Fruit fly (Drosophila melanogaster) whole organism, wandering third instar larva: ENCODE results near the gene Herc4.
A peak's percentile ranks its signal among the peaks of the same experiment; 100 is the strongest.

ENCODE experiments used
- Abd-B ChIP-seq: fragments of >200 bp; optimal IDR thresholded peaks from 2 replicates; lab custom pipeline; 2017; ENCODE audit warnings: missing biosample characterization, missing genetic modification characterization
- CG32264 ChIP-seq: fragments of 200-800 bp; sonication (Bioruptor generic); optimal IDR thresholded peaks from 2 replicates; lab custom pipeline; 2016; ENCODE audit warnings: missing biosample characterization, missing genetic modification characterization
- CrebA ChIP-seq: fragments of 200-800 bp; sonication (Bioruptor generic); optimal IDR thresholded peaks from 2 replicates; lab custom pipeline; 2016; ENCODE audit warnings: missing biosample characterization, mild to moderate bottlenecking, missing genetic modification characterization, borderline replicate concordance
- Dif ChIP-seq: fragments of 200-275, 200-300 bp; sonication (Bioruptor generic); optimal IDR thresholded peaks from 2 replicates; lab custom pipeline; 2018; ENCODE audit warnings: missing biosample characterization, missing genetic modification characterization; ENCODE audit not compliant: partially characterized antibody
- HLH106 ChIP-seq: fragments of 200-800 bp; optimal IDR thresholded peaks from 3 replicates; lab custom pipeline; 2019; ENCODE audit warnings: missing biosample characterization, mild to moderate bottlenecking, missing genetic modification characterization, moderate library complexity
- Hr83 ChIP-seq: fragments of 200-300 bp; sonication (Bioruptor generic); optimal IDR thresholded peaks from 2 replicates; lab custom pipeline; 2016; ENCODE audit warnings: missing biosample characterization, mild to moderate bottlenecking, missing genetic modification characterization, moderate library complexity; ENCODE audit not compliant: poor library complexity, severe bottlenecking
- Jra ChIP-seq: sonication (Bioruptor generic); optimal IDR thresholded peaks from 2 replicates; lab custom pipeline; 2016; ENCODE audit warnings: missing biosample characterization, missing genetic modification characterization
- Mio ChIP-seq: sonication (Bioruptor generic); optimal IDR thresholded peaks from 2 replicates; lab custom pipeline; 2016; ENCODE audit warnings: missing biosample characterization, missing genetic modification characterization
- Myc ChIP-seq: fragments of >200 bp; optimal IDR thresholded peaks from 2 replicates; lab custom pipeline; 2017
- N ChIP-seq: fragments of >200 bp; optimal IDR thresholded peaks from 2 replicates; lab custom pipeline; 2018; ENCODE audit warnings: missing biosample characterization, missing external identifiers, missing genetic modification characterization
- OdsH ChIP-seq: fragments of 200-800 bp; sonication (Bioruptor generic); optimal IDR thresholded peaks from 2 replicates; lab custom pipeline; 2016; ENCODE audit warnings: missing biosample characterization, mild to moderate bottlenecking, missing genetic modification characterization
- Sp1 ChIP-seq: fragments of 200-800 bp; sonication (Bioruptor generic); optimal IDR thresholded peaks from 3 replicates; lab custom pipeline; 2019; ENCODE audit warnings: missing biosample characterization, mild to moderate bottlenecking, missing genetic modification characterization, moderate library complexity
- Vsx2 ChIP-seq: fragments of 200-300, 225-300 bp; sonication (Bioruptor generic); optimal IDR thresholded peaks from 2 replicates; lab custom pipeline; 2018; ENCODE audit warnings: missing biosample characterization, missing genetic modification characterization; ENCODE audit not compliant: partially characterized antibody
- br ChIP-seq: fragments of 200-800 bp; sonication (Bioruptor generic); optimal IDR thresholded peaks from 2 replicates; lab custom pipeline; 2016; ENCODE audit warnings: missing biosample characterization, missing genetic modification characterization
- brk ChIP-seq: fragments of 200-800 bp; sonication (Bioruptor generic); optimal IDR thresholded peaks from 2 replicates; lab custom pipeline; 2016; ENCODE audit warnings: missing biosample characterization, mild to moderate bottlenecking, missing genetic modification characterization
- dl ChIP-seq, 2 experiments: fragments of 175-275, 200-275 bp in 1 of 2; fragments of 200-275 bp in 1 of 2; sonication (Bioruptor generic); optimal IDR thresholded peaks; lab custom pipeline; 2018; ENCODE audit warnings: mild to moderate bottlenecking in 2 of 2, missing biosample characterization in 2 of 2, missing genetic modification characterization in 2 of 2, moderate library complexity in 2 of 2; ENCODE audit not compliant: partially characterized antibody in 2 of 2, insufficient read depth in 1 of 2
- dmrt93B ChIP-seq: fragments of 200-800 bp; sonication (Bioruptor generic); optimal IDR thresholded peaks from 2 replicates; lab custom pipeline; 2018; ENCODE audit warnings: missing biosample characterization, mild to moderate bottlenecking, missing genetic modification characterization
- dsf ChIP-seq: sonication (Bioruptor generic); optimal IDR thresholded peaks from 2 replicates; lab custom pipeline; 2016; ENCODE audit warnings: missing biosample characterization, missing genetic modification characterization, borderline replicate concordance
- ey ChIP-seq: fragments of 200-800 bp; sonication (Bioruptor generic); optimal IDR thresholded peaks from 2 replicates; lab custom pipeline; 2016; ENCODE audit warnings: missing biosample characterization, missing genetic modification characterization
- foxo ChIP-seq, 2 experiments: fragments of 200-800 bp; sonication (Bioruptor generic); optimal IDR thresholded peaks; 2 replicates in 1 of 2; 3 replicates in 1 of 2; lab custom pipeline; 2016 to 2017; ENCODE audit warnings: missing biosample characterization in 2 of 2, missing genetic modification characterization in 2 of 2
- fru ChIP-seq: fragments of 200-800 bp; sonication (Bioruptor generic); optimal IDR thresholded peaks from 3 replicates; lab custom pipeline; 2016; ENCODE audit warnings: missing biosample characterization, mild to moderate bottlenecking, missing genetic modification characterization
- h ChIP-seq: fragments of 200-800 bp; sonication (Bioruptor generic); optimal IDR thresholded peaks from 3 replicates; lab custom pipeline; 2016; ENCODE audit warnings: missing biosample characterization, mild to moderate bottlenecking, missing genetic modification characterization
- jim ChIP-seq: fragments of 175-275, 200-325 bp; sonication (Bioruptor generic); optimal IDR thresholded peaks from 2 replicates; lab custom pipeline; 2016; ENCODE audit warnings: missing biosample characterization, mild to moderate bottlenecking, missing genetic modification characterization
- lola ChIP-seq: fragments of >200 bp; optimal IDR thresholded peaks from 2 replicates; lab custom pipeline; 2017; ENCODE audit warnings: missing biosample characterization, missing genetic modification characterization
- pan ChIP-seq: fragments of >200 bp; optimal IDR thresholded peaks from 2 replicates; lab custom pipeline; 2017
- psq ChIP-seq: fragments of 200-800 bp; sonication (Bioruptor generic); optimal IDR thresholded peaks from 3 replicates; lab custom pipeline; 2017; ENCODE audit warnings: missing biosample characterization, mild to moderate bottlenecking, missing genetic modification characterization, moderate library complexity
- rgr ChIP-seq: fragments of 200-800 bp; sonication (Bioruptor generic); optimal IDR thresholded peaks from 3 replicates; lab custom pipeline; 2016; ENCODE audit warnings: missing biosample characterization, mild to moderate bottlenecking, missing genetic modification characterization
- sage ChIP-seq: fragments of 200-800 bp; sonication (Bioruptor generic); optimal IDR thresholded peaks from 2 replicates; lab custom pipeline; 2016; ENCODE audit warnings: missing biosample characterization, mild to moderate bottlenecking, missing genetic modification characterization
- sv ChIP-seq: fragments of 200-800 bp; sonication (Bioruptor generic); optimal IDR thresholded peaks from 3 replicates; lab custom pipeline; 2016; ENCODE audit warnings: missing biosample characterization, missing genetic modification characterization
- tai ChIP-seq: sonication (Bioruptor generic); optimal IDR thresholded peaks from 2 replicates; lab custom pipeline; 2016; ENCODE audit warnings: missing biosample characterization, missing genetic modification characterization
- usp ChIP-seq: fragments of >200 bp; optimal IDR thresholded peaks from 2 replicates; lab custom pipeline; 2017; ENCODE audit warnings: missing biosample characterization, missing genetic modification characterization
- woc ChIP-seq: sonication (Bioruptor generic); optimal IDR thresholded peaks from 2 replicates; lab custom pipeline; 2016; ENCODE audit warnings: missing biosample characterization, mild to moderate bottlenecking, missing genetic modification characterization

Gene Herc4

DNA sequence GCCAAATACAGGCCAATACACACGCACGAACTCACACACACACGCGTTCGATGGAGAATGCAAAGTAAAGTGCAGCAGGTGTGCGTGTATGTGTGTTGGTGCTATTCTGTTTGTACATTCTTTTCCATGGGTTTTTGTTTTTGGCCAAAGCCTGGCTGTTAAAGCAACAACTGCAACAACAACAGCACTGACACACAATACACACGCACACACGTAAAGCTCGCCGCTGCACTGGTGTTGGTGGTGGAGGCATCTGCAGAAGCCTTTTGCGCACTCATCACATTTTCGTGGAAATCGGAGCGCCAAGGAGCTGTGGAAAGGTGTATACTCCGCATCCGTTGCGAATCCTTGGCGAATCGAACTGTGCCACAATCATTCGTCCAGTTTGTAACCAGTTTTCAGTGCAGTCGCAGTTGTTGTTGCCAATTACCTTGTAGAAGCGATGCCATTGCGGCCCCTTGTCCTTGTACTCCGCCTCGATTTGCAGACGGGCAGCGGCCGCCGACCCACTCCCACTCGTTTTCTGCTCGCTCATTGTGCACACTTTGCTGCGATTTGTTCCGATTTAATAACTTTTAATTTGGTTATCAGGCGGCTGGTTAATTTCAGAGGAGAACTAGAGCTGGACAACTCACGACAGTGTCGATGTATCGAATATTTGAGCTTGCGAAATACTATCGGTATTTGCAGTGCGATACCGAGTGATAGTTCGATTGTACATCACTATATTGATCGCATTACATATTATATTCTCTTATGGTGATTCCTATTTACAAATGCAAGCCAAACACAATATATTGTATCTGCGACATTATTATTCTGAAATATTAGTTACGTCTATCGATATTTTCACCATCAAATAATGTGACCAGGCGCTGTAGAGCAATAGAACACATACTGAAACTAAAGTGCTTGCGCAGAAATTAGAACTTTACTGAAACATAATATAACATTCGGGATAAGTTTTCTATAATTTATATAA lies 36.7 kb downstream of the Herc4 start (continued):
- peak; percentile 73 for TF ChIP-seq brk (GFP tag; lab: Kevin White, UChicago)
- TF ChIP-seq sage (GFP tag; lab: Kevin White, UChicago): peak; percentile 9
- peak; percentile 22 for TF ChIP-seq Hr83 (GFP tag; lab: Kevin White, UChicago)
- TF ChIP-seq fru (GFP tag; lab: Kevin White, UChicago): peak; percentile 32
- peak in 1 of 2 experiments; percentile 21 for TF ChIP-seq dl (GFP tag; optimal IDR thresholded peaks at IDR 0.05; lab: Kevin White, UChicago; ENCODE audit: insufficient read depth in 1 of 2, partially characterized antibody in 2 of 2)
- peak; percentile 28 for TF ChIP-seq Sp1 (GFP tag; lab: Kevin White, UChicago)
- TF ChIP-seq Abd-B (GFP tag; lab: Kevin White, UChicago): no peak
- peak in 1 of 2 experiments; percentile 62 for TF ChIP-seq foxo (GFP tag; optimal IDR thresholded peaks at IDR 0.05; lab: Kevin White, UChicago)
- TF ChIP-seq usp: no peak
- TF ChIP-seq OdsH (GFP tag; lab: Kevin White, UChicago): no peak

DNA sequence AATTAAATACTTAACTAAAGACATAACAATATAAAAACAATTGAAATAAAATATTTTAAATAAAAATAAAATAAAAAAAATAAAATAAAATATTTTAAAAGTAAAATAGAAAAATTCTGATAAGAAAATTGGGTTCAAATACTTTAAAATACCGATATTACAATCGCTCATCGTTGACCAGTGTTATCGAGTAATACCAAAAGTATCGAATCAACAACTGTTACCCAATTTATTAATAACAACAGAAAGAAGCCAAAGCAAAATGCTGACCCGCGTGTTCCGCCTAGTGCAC lies 37.4 kb downstream of the Herc4 start, which contains the start of gene CG9166:
Gene CG9166, plus strand, starts transcription at position 193 of the 292 bp plus-strand sequence.
- TF ChIP-seq N (GFP tag; lab: Kevin White, UChicago) (no peak), CrebA (GFP tag; lab: Kevin White, UChicago) (no peak), Abd-B (GFP tag; lab: Kevin White, UChicago) (no peak), Mio (GFP tag; lab: Kevin White, UChicago) (no peak), pan (lab: Kevin White, UChicago) (no peak), tai (GFP tag; lab: Kevin White, UChicago) (no peak), brk (GFP tag; lab: Kevin White, UChicago) (no peak), fru (GFP tag; lab: Kevin White, UChicago) (no peak), Sp1 (GFP tag; lab: Kevin White, UChicago) (no peak), h (GFP tag; lab: Kevin White, UChicago) (no peak), rgr (GFP tag; lab: Kevin White, UChicago) (no peak), OdsH (GFP tag; lab: Kevin White, UChicago) (no peak)
- TF ChIP-seq, all 38 proteins: peak for 0

DNA sequence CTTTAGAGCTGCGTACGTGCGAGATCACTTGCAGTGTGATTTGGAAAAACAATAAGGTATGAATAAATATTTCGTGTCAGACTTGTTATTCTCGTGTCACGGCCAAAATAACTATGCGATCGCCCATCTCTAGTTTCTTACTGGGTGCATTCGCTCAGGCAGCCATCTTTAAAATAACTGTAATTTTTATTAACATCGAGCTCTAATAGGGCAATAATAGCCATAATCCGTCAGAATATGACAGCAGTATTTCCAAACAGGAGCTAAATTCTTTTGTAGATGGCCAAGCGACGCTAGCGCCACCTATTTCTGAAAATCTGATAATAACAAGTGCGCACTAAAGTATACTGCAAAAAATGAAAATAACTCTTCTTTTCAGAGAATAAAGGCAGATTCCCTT lies 38.6 kb downstream of the Herc4 start:
- peak; percentile 46 for TF ChIP-seq rgr (GFP tag; lab: Kevin White, UChicago)
- peak; percentile 12 for TF ChIP-seq psq (GFP tag; lab: Kevin White, UChicago)
- TF ChIP-seq ey: peak; percentile 7
- no peak for TF ChIP-seq lola (GFP tag; lab: Kevin White, UChicago)
- no peak for TF ChIP-seq Dif
- TF ChIP-seq Myc (lab: Kevin White, UChicago): peak; percentile 56
- TF ChIP-seq N (GFP tag; lab: Kevin White, UChicago): no peak
- TF ChIP-seq Vsx2 (GFP tag; lab: Kevin White, UChicago): no peak
- peak; percentile 46 for TF ChIP-seq h (GFP tag; lab: Kevin White, UChicago)
- TF ChIP-seq CG32264: peak; percentile 2
- TF ChIP-seq brk (GFP tag; lab: Kevin White, UChicago): peak; percentile 25
- TF ChIP-seq fru (GFP tag; lab: Kevin White, UChicago): peak; percentile 24
- peak; percentile 14 for TF ChIP-seq sv (GFP tag; lab: Kevin White, UChicago)
- peak; percentile 11 for TF ChIP-seq woc (GFP tag; lab: Kevin White, UChicago)
- peak; percentile 5 for TF ChIP-seq HLH106 (tag; lab: Kevin White, UChicago)
- peak; percentile 1 for TF ChIP-seq Jra (GFP tag; lab: Kevin White, UChicago)
- TF ChIP-seq OdsH (GFP tag; lab: Kevin White, UChicago): peak; percentile 20
- peak; percentile 8 for TF ChIP-seq br (GFP tag; lab: Kevin White, UChicago)
- TF ChIP-seq foxo (GFP tag; optimal IDR thresholded peaks at IDR 0.05; lab: Kevin White, UChicago): peak in 1 of 2 experiments; percentile 45

DNA sequence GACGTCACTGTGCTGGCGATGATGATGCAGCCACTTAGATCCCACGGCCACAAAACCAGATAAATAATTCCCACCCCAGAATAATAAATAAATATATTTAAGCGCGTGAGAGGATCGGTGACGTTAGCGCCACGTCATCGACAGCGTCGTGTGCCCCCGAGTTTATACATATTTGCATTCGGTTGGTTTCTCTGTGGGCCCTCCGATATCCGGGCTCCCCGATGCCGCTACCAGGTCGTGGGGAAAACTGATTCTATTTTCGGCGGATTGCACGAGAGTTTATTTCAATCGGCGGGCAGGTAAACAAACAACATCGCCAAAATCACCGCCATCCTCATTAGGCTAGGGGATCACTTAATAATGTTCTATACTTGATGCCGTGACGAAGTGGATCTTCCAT lies 40.7 kb downstream of the Herc4 start:
- no peak for TF ChIP-seq Hr83 (GFP tag; lab: Kevin White, UChicago)
- no peak for TF ChIP-seq jim (GFP tag; lab: Kevin White, UChicago)
- no peak for TF ChIP-seq dmrt93B (GFP tag; lab: Kevin White, UChicago)
- no peak for TF ChIP-seq usp
- TF ChIP-seq dsf (GFP tag; lab: Kevin White, UChicago): no peak
- TF ChIP-seq N (GFP tag; lab: Kevin White, UChicago): no peak
- TF ChIP-seq Jra (GFP tag; lab: Kevin White, UChicago): no peak
- TF ChIP-seq Mio (GFP tag; lab: Kevin White, UChicago): no peak
- TF ChIP-seq psq (GFP tag; lab: Kevin White, UChicago): no peak
- no peak for TF ChIP-seq sage (GFP tag; lab: Kevin White, UChicago)
